Fruit fly (Drosophila melanogaster) S2 (cell line): ENCODE results near the gene Wdr82.

Source experiments
- CG8478 ChIP-seq: fragments of >200 bp; optimal IDR thresholded peaks from 2 replicates; lab custom pipeline; 2018
- CTCF ChIP-seq, 2 experiments: fragments of >200 bp; optimal IDR thresholded peaks; 2 replicates each; lab custom pipeline; 2018

- TF ChIP-seq CTCF (optimal IDR thresholded peaks at IDR 0.05; lab: Kevin White, UChicago) = no peak
- TF ChIP-seq CG8478 (lab: Kevin White, UChicago) = no peak
These were observed 45.6 kb upstream of the Wdr82 start for dm6 chr2L:8328526-8329097.
